Worm (Caenorhabditis elegans) whole organism, early embryonic: ENCODE data around the gene F13D12.3.
A peak's percentile ranks its signal among the peaks of the same experiment; 100 is the strongest.

Experiments
- B0310.2 ChIP-seq: sonication (generic microtip); optimal IDR thresholded peaks from 2 replicates; lab custom pipeline; 2016; ENCODE audit warnings: mild to moderate bottlenecking, missing genetic modification characterization, missing compliant biosample characterization
- aly-1 ChIP-seq: sonication (generic microtip); optimal IDR thresholded peaks from 2 replicates; lab custom pipeline; 2016; ENCODE audit warnings: missing genetic modification characterization, missing compliant biosample characterization
- ama-1 ChIP-seq: fragments of 150-350 bp; optimal IDR thresholded peaks from 2 replicates; lab custom pipeline; 2014
- ceh-36 ChIP-seq: sonication (generic microtip); optimal IDR thresholded peaks from 2 replicates; lab custom pipeline; 2016; ENCODE audit warnings: missing genetic modification characterization, inconsistent platforms, missing compliant biosample characterization
- ets-7 ChIP-seq: sonication (generic microtip); optimal IDR thresholded peaks from 2 replicates; lab custom pipeline; 2016; ENCODE audit warnings: missing genotype, missing genetic modification characterization, missing compliant biosample characterization
- flt-1 ChIP-seq: fragments of 200-800 bp; sonication (Bioruptor generic); IDR thresholded peaks from 2 replicates; pipeline ENCODE4 v1.3.6; 2022; ENCODE audit warnings: missing genetic modification characterization, missing compliant biosample characterization
- hmg-4 ChIP-seq: fragments of 200-800 bp; sonication (Bioruptor generic); optimal IDR thresholded peaks from 2 replicates; lab custom pipeline; 2018; ENCODE audit warnings: mild to moderate bottlenecking, missing genetic modification characterization, missing compliant biosample characterization
- pes-1 ChIP-seq: fragments of 200-800 bp; sonication (Bioruptor generic); IDR thresholded peaks from 2 replicates; pipeline ENCODE4 v1.3.6; 2022; ENCODE audit warnings: missing genetic modification reagents, missing genetic modification characterization, missing compliant biosample characterization
- sea-1 ChIP-seq: fragments of 200-800 bp; sonication (Bioruptor generic); conservative IDR thresholded peaks from 2 replicates; pipeline ENCODE4 v1.3.6; 2022; ENCODE audit warnings: missing genetic modification characterization, missing compliant biosample characterization
- tbx-11 ChIP-seq: fragments of 200-800 bp; sonication (Bioruptor generic); IDR thresholded peaks from 2 replicates; pipeline ENCODE4 v1.3.6; 2022; ENCODE audit warnings: missing genetic modification characterization, missing compliant biosample characterization
- tra-4 ChIP-seq: sonication (generic microtip); optimal IDR thresholded peaks from 2 replicates; lab custom pipeline; 2017; ENCODE audit warnings: missing genetic modification characterization, missing compliant biosample characterization

DNA sequence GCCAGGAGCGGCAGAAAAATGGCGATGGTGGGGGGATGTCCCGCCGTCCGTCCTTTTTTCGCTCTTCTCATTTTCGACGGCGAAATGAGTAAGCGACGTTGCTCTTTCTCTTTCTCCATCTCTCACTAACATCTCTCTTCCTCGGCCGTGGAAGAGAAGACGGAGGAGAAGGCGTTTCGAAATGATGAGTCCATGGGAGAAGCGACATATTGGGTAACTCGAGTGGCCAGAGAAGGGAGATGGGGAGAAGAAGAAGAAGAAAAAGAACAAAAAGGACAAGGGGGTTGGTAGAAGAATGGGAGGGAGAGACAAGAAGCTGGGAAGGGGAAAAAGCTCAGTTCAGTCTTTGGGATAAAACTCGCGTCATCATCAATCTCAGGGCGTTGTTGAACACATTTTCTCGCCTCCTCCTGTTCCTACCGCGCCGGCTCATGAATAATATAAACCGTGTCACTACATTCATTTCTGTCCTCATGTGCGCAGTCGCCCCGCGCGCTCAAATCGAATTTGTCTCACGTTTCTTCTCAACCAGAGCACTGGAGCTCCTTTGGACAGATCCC, 31.5 kb downstream of the F13D12.3 start:
- no peak for TF ChIP-seq tbx-11 (GFP tag; lab: Robert Waterston, UW)
- no peak for TF ChIP-seq tra-4 (tag; lab: Kevin White, UChicago)
- TF ChIP-seq B0310.2 (tag; lab: Kevin White, UChicago) = no peak
- TF ChIP-seq ets-7 = no peak
- TF ChIP-seq ama-1 (lab: Kevin White, UChicago) = no peak
- no peak for TF ChIP-seq flt-1 (GFP tag; lab: Robert Waterston, UW)
- TF ChIP-seq ceh-36 (tag; lab: Kevin White, UChicago) = no peak
- peak; percentile 33 for TF ChIP-seq aly-1
- no peak for TF ChIP-seq sea-1 (GFP tag; lab: Robert Waterston, UW)
- TF ChIP-seq hmg-4 (GFP tag; lab: Kevin White, UChicago) = no peak
- no peak for TF ChIP-seq pes-1 (GFP tag; lab: Robert Waterston, UW)
